Fruit fly (Drosophila melanogaster): ENCODE measurements around the gene CG14260.
A peak's percentile ranks its signal among the peaks of the same experiment; 100 is the strongest.

Gene CG14260

DNA sequence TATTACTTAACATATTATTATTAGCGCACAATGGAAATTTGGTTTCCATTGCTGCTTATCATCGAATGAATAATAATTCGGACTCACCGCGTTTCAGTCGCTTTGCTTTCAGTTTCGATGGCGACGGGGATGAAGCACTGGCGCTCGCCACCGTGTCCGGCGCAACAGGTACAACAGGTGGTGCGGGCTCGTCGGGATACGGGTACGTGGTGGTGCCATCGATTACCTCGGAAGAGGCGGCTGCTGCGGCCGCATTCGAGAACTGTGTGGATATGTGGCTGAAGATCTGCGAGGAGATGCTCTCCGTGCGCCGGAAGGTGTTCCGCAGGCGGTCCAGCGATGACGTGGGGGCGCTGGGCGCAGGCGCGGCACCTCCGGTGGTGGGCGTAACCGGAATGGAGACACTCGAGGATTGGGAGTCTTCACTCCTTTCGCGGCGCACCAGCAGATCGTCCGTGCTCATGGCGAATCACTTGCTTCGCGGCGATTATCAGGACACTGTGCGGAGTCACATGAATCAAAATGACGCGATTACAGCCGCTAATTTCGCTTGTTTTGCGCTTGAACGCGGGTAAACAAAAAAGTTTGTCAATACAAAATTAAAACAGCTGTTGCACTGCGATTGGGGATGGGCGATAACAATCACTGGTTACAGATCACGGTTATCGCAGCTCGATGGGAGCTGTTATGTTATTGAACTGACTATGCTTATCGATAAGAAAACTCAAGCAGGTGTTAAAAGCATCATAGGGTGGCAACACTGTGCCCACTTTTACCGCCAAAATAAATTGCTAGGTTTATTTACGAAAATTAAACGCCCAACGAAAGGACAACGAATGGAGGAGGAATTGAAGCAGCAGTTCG lies 26.6 kb upstream of the CG14260 start, which contains the start of the genes CG31064 and PolA2:
CG31064 (minus strand) TSS at position 648 of the 864 bp plus-strand sequence.
PolA2 (plus strand) TSS at position 726 of the 864 bp plus-strand sequence.
- peak; percentile 4 for TF ChIP-seq Hr83 (GFP tag; optimal IDR thresholded peaks at IDR 0.05; ENCODE audit: poor library complexity, severe bottlenecking)
- TF ChIP-seq Hnf4 (GFP tag; optimal IDR thresholded peaks at IDR 0.05) = no peak

dm6 chr3R:27240967-27241366 lies 24.3 kb upstream of the CG14260 start, which contains the start of gene CG17991:
Gene CG17991, plus strand, starts transcription at chr3R:27241267.
- TF ChIP-seq rgr (GFP tag; optimal IDR thresholded peaks at IDR 0.05) (no peak), Hr83 (GFP tag; optimal IDR thresholded peaks at IDR 0.05; ENCODE audit: poor library complexity, severe bottlenecking) (no peak), Sp1 (GFP tag; optimal IDR thresholded peaks at IDR 0.05) (no peak), jim (GFP tag; optimal IDR thresholded peaks at IDR 0.05) (no peak), fru (GFP tag; optimal IDR thresholded peaks at IDR 0.05) (no peak), Dif (GFP tag; optimal IDR thresholded peaks at IDR 0.05; ENCODE audit: partially characterized antibody) (no peak), Dfd (GFP tag; optimal IDR thresholded peaks at IDR 0.05) (no peak), Rel (GFP tag; optimal IDR thresholded peaks at IDR 0.05) (no peak), Rel (tag; optimal IDR thresholded peaks at IDR 0.05) (no peak), tai (GFP tag; optimal IDR thresholded peaks at IDR 0.05) (no peak), CrebA (GFP tag; optimal IDR thresholded peaks at IDR 0.05; ENCODE audit: borderline replicate concordance) (no peak), CG32264 (GFP tag; optimal IDR thresholded peaks at IDR 0.05) (no peak), dsf (GFP tag; optimal IDR thresholded peaks at IDR 0.05; ENCODE audit: borderline replicate concordance) (no peak), N (GFP tag; optimal IDR thresholded peaks at IDR 0.05) (no peak), h (GFP tag; optimal IDR thresholded peaks at IDR 0.05) (no peak), usp (GFP tag; optimal IDR thresholded peaks at IDR 0.05) (no peak), pan (optimal IDR thresholded peaks at IDR 0.05) (no peak)

DNA sequence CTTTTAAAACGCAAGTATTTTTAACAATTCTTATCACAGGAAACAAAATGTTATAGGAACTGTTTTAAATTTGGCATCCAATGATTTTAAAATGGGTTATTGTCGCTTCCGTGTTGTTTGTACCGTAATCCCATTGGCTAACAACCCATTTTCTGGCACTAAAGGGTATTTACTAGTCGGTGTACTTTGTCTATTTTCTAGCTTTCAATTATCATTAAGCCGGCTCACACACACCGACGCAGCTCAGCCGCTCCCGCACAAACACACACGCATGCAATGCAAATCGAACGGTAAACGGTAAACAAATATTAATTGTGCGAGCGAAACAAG lies 20.9 kb upstream of the CG14260 start:
- no peak for TF ChIP-seq Myc (optimal IDR thresholded peaks at IDR 0.05)
- no peak for TF ChIP-seq ey (GFP tag; optimal IDR thresholded peaks at IDR 0.05)

DNA sequence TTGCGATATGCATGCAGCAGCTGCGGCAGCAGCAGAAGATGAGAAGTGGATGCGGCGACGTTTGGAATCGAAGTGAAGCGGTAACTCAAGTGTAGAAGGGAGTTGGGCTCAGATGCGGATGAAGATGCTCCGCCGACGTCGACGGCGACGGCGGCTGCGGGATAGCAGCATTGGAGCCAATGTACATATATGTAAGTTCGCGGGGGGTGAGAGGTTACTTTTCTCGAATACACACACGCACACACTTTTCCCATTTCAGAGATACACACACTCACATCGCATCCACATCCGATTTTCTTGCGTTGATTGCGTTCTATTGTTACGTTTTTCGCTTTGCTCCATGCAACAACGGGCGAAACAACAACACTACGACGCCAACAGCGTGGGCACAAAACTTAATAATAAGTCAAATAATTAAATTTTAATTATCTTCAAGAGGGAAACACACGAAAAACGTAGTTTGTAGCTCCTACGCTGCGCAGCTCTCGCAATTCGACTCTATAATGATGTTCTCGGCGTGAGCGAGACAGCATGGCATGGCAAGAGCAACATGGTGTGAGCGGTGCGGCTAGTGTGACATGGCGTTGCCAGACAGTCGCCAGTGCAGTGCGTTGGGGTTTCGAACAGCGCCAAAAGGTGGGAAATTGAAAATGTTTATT lies 20.4 kb upstream of the CG14260 start, which contains the start of gene CG18766:
CG18766 (minus strand) TSS at position 508 of the 659 bp plus-strand sequence.
- no peak for TF ChIP-seq Jra (GFP tag; optimal IDR thresholded peaks at IDR 0.05)
- TF ChIP-seq psq (GFP tag; optimal IDR thresholded peaks at IDR 0.05) = peak; percentile 33
- no peak for TF ChIP-seq Hr78 (GFP tag; optimal IDR thresholded peaks at IDR 0.05)
- TF ChIP-seq fru (GFP tag; optimal IDR thresholded peaks at IDR 0.05) = peak; percentile 6
- no peak for TF ChIP-seq usp (GFP tag; optimal IDR thresholded peaks at IDR 0.05)
- TF ChIP-seq sage (GFP tag; optimal IDR thresholded peaks at IDR 0.05) = no peak
- peak; percentile 79 for TF ChIP-seq Hr83 (GFP tag; optimal IDR thresholded peaks at IDR 0.05; ENCODE audit: poor library complexity, severe bottlenecking)
- TF ChIP-seq dmrt93B (GFP tag; optimal IDR thresholded peaks at IDR 0.05) = no peak
- no peak for TF ChIP-seq tai (GFP tag; optimal IDR thresholded peaks at IDR 0.05)
- no peak for TF ChIP-seq Sp1 (GFP tag; optimal IDR thresholded peaks at IDR 0.05)
- no peak for TF ChIP-seq lola (GFP tag; optimal IDR thresholded peaks at IDR 0.05)
- peak; percentile 31 for TF ChIP-seq h (GFP tag; optimal IDR thresholded peaks at IDR 0.05)
- no peak for TF ChIP-seq GATAd (GFP tag; optimal IDR thresholded peaks at IDR 0.05)
- TF ChIP-seq CG32264 (GFP tag; optimal IDR thresholded peaks at IDR 0.05) = no peak
- TF ChIP-seq woc (GFP tag; optimal IDR thresholded peaks at IDR 0.05) = no peak
- peak; percentile 13 for TF ChIP-seq br (GFP tag; optimal IDR thresholded peaks at IDR 0.05)
- TF ChIP-seq Vsx2 (GFP tag; optimal IDR thresholded peaks at IDR 0.05; ENCODE audit: partially characterized antibody) = peak; percentile 21
- TF ChIP-seq Dif (GFP tag; optimal IDR thresholded peaks at IDR 0.05; ENCODE audit: partially characterized antibody) = peak; percentile 66
- no peak for TF ChIP-seq dl (GFP tag; optimal IDR thresholded peaks at IDR 0.05; ENCODE audit: insufficient read depth in 1 of 2, partially characterized antibody in 2 of 2)
- TF ChIP-seq brk (GFP tag; optimal IDR thresholded peaks at IDR 0.05) = no peak
- no peak for TF ChIP-seq CrebA (GFP tag; optimal IDR thresholded peaks at IDR 0.05; ENCODE audit: borderline replicate concordance)
- TF ChIP-seq Rel (GFP tag; optimal IDR thresholded peaks at IDR 0.05) = peak; percentile 50
- TF ChIP-seq Rel (tag; optimal IDR thresholded peaks at IDR 0.05) = peak; percentile 67
- no peak for TF ChIP-seq Abd-B (GFP tag; optimal IDR thresholded peaks at IDR 0.05)
- TF ChIP-seq Mio (GFP tag; optimal IDR thresholded peaks at IDR 0.05) = no peak
- peak; percentile 3 for TF ChIP-seq OdsH (GFP tag; optimal IDR thresholded peaks at IDR 0.05)
- TF ChIP-seq HLH106 (tag; optimal IDR thresholded peaks at IDR 0.05) = peak; percentile 20
- no peak for TF ChIP-seq jim (GFP tag; optimal IDR thresholded peaks at IDR 0.05)
- no peak for TF ChIP-seq pan (optimal IDR thresholded peaks at IDR 0.05)
- peak; percentile 32 for TF ChIP-seq N (GFP tag; optimal IDR thresholded peaks at IDR 0.05)
- peak; percentile 32 for TF ChIP-seq ey (GFP tag; optimal IDR thresholded peaks at IDR 0.05)
- TF ChIP-seq Dfd (GFP tag; optimal IDR thresholded peaks at IDR 0.05) = no peak
- TF ChIP-seq sv (GFP tag; optimal IDR thresholded peaks at IDR 0.05) = no peak
- TF ChIP-seq rgr (GFP tag; optimal IDR thresholded peaks at IDR 0.05) = peak; percentile 31
- TF ChIP-seq foxo (GFP tag; optimal IDR thresholded peaks at IDR 0.05) = peak in 1 of 2 experiments; percentile 49
- no peak for TF ChIP-seq dsf (GFP tag; optimal IDR thresholded peaks at IDR 0.05; ENCODE audit: borderline replicate concordance)
- TF ChIP-seq Hnf4 (GFP tag; optimal IDR thresholded peaks at IDR 0.05) = no peak
- TF ChIP-seq Myc (optimal IDR thresholded peaks at IDR 0.05) = no peak

Measured in whole organism, wandering third instar larva.